Worm (Caenorhabditis elegans) whole organism, mixed stage, embryonic: ENCODE data around the gene fbxb-75.

Experiments
- elt-3 ChIP-seq: fragments of 150-350 bp; optimal IDR thresholded peaks from 2 replicates; lab custom pipeline; 2014; ENCODE audit warnings: missing biosample characterization, missing genetic modification characterization
- flh-1 ChIP-seq: fragments of 200-800 bp; sonication (Bioruptor generic); optimal IDR thresholded peaks from 2 replicates; lab custom pipeline; 2018; ENCODE audit warnings: mild to moderate bottlenecking, missing genetic modification characterization, moderate library complexity, missing compliant biosample characterization
- sptf-1 ChIP-seq: sonication (generic microtip); optimal IDR thresholded peaks from 2 replicates; lab custom pipeline; 2017; ENCODE audit warnings: mild to moderate bottlenecking, missing genetic modification characterization, moderate library complexity, missing compliant biosample characterization
- unc-39 ChIP-seq: fragments of 150-350 bp; optimal IDR thresholded peaks from 2 replicates; lab custom pipeline; 2014; ENCODE audit warnings: missing biosample characterization, missing genetic modification characterization

DNA sequence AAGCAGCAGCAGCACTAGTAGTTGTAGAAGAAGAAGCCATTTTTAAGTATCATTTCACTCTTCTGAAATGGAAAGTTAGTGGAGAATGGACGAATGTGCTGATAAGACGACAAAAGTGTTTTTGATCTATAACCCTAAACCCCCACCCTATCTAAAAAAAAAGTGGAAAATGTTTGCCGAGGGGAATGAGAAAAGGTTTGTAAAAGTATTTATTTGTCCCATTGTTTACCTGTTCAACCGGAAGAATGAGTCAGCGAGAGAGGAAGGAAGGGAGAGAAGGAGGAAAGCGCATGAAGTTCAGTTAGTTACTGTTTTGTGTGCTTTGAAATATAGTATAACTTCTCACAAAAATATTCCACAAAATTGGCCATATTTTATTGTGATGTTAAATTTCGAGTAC, 43.9 kb downstream of the fbxb-75 start:
- TF ChIP-seq unc-39 (tag; lab: Kevin White, UChicago), result no peak
- TF ChIP-seq sptf-1 (tag; lab: Kevin White, UChicago), result no peak
- no peak for TF ChIP-seq elt-3 (tag; lab: Kevin White, UChicago)
- TF ChIP-seq flh-1 (GFP tag; lab: Kevin White, UChicago), result no peak
